Fruit fly (Drosophila melanogaster): ENCODE measurements around the gene rudhira.
A peak's percentile ranks its signal among the peaks of the same experiment; 100 is the strongest.

The rudhira gene

DNA sequence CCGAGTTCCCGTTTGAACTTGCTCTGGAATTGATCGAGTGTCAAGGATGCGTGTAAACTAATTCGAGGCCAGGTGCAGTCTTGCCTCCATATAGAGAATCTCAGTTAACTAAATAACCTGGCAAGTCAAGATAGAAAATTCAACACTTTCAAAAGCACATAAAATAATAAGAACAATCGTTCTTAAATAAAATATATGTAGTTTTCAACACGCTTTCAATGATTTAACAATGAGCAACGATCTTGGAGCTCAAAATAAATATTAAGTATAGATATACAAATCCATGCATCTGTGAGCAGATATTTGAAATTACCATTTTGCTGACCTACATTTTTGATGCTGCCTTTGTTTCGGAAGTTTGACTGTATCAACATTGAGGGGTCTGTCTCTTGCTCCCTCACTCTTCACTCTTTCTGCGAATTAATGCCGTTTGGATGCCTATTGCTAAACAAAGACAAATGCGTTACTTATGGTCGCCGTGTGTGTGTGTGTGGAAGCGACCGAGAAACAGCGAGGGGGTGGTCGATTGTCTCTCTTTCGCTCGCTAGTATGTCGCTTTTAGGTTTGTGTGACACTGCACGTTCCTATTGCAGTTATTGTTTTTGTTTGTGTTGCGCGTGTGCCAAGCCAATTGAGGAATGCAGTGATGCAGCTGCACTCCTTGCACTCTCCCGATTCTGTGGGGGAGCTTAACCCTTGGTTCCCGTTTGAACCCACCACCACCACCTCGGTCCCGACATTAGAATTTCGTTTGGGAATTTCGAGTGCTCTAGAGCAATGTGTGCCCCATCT lies 3.8 kb downstream of the rudhira start (continued):
- no peak for TF ChIP-seq fkh (GFP tag; optimal IDR thresholded peaks at IDR 0.05)
- peak; percentile 5 for TF ChIP-seq CG8632 (GFP tag; optimal IDR thresholded peaks at IDR 0.05)
- no peak for TF ChIP-seq fd85E (GFP tag; optimal IDR thresholded peaks at IDR 0.05)
- TF ChIP-seq CG3919 (GFP tag; optimal IDR thresholded peaks at IDR 0.05), result peak; percentile 66
- TF ChIP-seq CG15336 (GFP tag; IDR thresholded peaks at IDR 0.05), result peak; percentile 89
- TF ChIP-seq Ets96B (tag; optimal IDR thresholded peaks at IDR 0.05), result peak; percentile 12
- peak; percentile 48 for TF ChIP-seq CG11762 (GFP tag; optimal IDR thresholded peaks at IDR 0.05; ENCODE audit: insufficient read depth)
- no peak for TF ChIP-seq CG8319 (GFP tag; optimal IDR thresholded peaks at IDR 0.05)
- TF ChIP-seq CG8119 (GFP tag; IDR thresholded peaks at IDR 0.05), result peak; percentile 84
- TF ChIP-seq eg (GFP tag; IDR thresholded peaks at IDR 0.05), result peak; percentile 84

DNA sequence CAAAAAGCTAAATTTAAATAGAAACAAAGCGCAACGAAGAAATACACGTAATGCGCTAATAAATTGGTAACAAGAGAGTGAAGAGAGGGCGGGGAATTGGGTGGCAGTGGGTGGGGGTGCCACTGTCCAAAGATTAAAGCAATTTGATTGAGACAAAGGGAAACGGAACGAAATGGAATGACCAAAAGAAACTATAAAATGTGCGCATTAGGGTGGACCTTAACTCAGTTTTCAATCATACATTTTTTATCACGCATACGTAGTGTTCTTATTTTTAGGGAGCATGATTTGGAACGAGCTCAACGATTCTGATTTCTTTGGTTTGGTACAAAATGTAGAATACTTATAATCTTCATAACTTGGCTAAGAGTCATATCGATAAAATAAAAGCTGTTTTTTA lies 5.2 kb downstream of the rudhira start:
- TF ChIP-seq eg (GFP tag; IDR thresholded peaks at IDR 0.05) (peak; percentile 59; the same call in 1 of the 3 replicates), spab (GFP tag; optimal IDR thresholded peaks at IDR 0.05) (no peak), CG34406 (GFP tag; optimal IDR thresholded peaks at IDR 0.05) (peak; percentile 20), pdm3 (GFP tag; optimal IDR thresholded peaks at IDR 0.05) (no peak), CG3919 (GFP tag; optimal IDR thresholded peaks at IDR 0.05) (peak; percentile 14), esn (GFP tag; optimal IDR thresholded peaks at IDR 0.05) (peak; percentile 23), CG10669 (GFP tag; optimal IDR thresholded peaks at IDR 0.05) (peak; percentile 4), Sox15 (GFP tag; optimal IDR thresholded peaks at IDR 0.05) (no peak), Hr4 (GFP tag; optimal IDR thresholded peaks at IDR 0.05) (peak; percentile 39), CG8119 (GFP tag; IDR thresholded peaks at IDR 0.05) (peak; percentile 54; the same call in 2 of the 3 replicates), CG6163 (GFP tag; IDR thresholded peaks at IDR 0.05) (peak; percentile 49; the same call in 1 of the 3 replicates), Met (GFP tag; optimal IDR thresholded peaks at IDR 0.05) (no peak), salr (GFP tag; optimal IDR thresholded peaks at IDR 0.05) (no peak), CG6854 (GFP tag; optimal IDR thresholded peaks at IDR 0.05) (no peak), ss (GFP tag; optimal IDR thresholded peaks at IDR 0.05) (peak in 1 of 2 experiments; percentile 8), fkh (GFP tag; optimal IDR thresholded peaks at IDR 0.05) (no peak), lz (GFP tag; optimal IDR thresholded peaks at IDR 0.05) (peak; percentile 44), Eip78C (GFP tag) (peak; percentile 54), Blimp-1 (GFP tag; optimal IDR thresholded peaks at IDR 0.05) (no peak), CG11294 (GFP tag; IDR thresholded peaks at IDR 0.05) (no peak), Ets21C (GFP tag; optimal IDR thresholded peaks at IDR 0.05) (no peak), CG6276 (GFP tag; optimal IDR thresholded peaks at IDR 0.05) (peak; percentile 36), CG11762 (GFP tag; optimal IDR thresholded peaks at IDR 0.05; ENCODE audit: insufficient read depth) (no peak), achi (GFP tag; optimal IDR thresholded peaks at IDR 0.05) (peak; percentile 21), topi (GFP tag; optimal IDR thresholded peaks at IDR 0.05) (peak; percentile 12), vri (GFP tag; optimal IDR thresholded peaks at IDR 0.05) (peak; percentile 20), Smox (GFP tag; optimal IDR thresholded peaks at IDR 0.05) (no peak), Sox14 (GFP tag; optimal IDR thresholded peaks at IDR 0.05) (no peak), Lpt (GFP tag; optimal IDR thresholded peaks at IDR 0.05) (no peak), Eip93F (GFP tag; optimal IDR thresholded peaks at IDR 0.05) (no peak), net (GFP tag; optimal IDR thresholded peaks at IDR 0.05) (no peak), CG9139 (GFP tag; optimal IDR thresholded peaks at IDR 0.05) (no peak), OdsH (GFP tag; optimal IDR thresholded peaks at IDR 0.05) (peak; percentile 11), CG32006 (GFP tag; optimal IDR thresholded peaks at IDR 0.05) (peak; percentile 24), Ets96B (tag; optimal IDR thresholded peaks at IDR 0.05) (no peak), CG3032 (tag; optimal IDR thresholded peaks at IDR 0.05) (no peak), svp (GFP tag) (peak; percentile 60)

Data from whole organism, prepupa.